Fruit fly (Drosophila melanogaster): Measurements from ENCODE around the gene Rpp30.

Gene Rpp30

dm6 chr2L:286421-286820 is 34.2 kb upstream of the Rpp30 start (continued):
- TF ChIP-seq CG1621 (tag; optimal IDR thresholded peaks at IDR 0.05), result peak; percentile 74
- peak; percentile 90 for TF ChIP-seq vri (GFP tag; optimal IDR thresholded peaks at IDR 0.05)
- peak; percentile 95 for TF ChIP-seq svp (GFP tag)
- TF ChIP-seq CG8319 (GFP tag; optimal IDR thresholded peaks at IDR 0.05), result peak; percentile 44
- peak; percentile 84 for TF ChIP-seq Met (GFP tag; optimal IDR thresholded peaks at IDR 0.05)
- TF ChIP-seq Lpt (GFP tag; optimal IDR thresholded peaks at IDR 0.05), result peak; percentile 8
- no peak for TF ChIP-seq dac (GFP tag; optimal IDR thresholded peaks at IDR 0.05)
- peak; percentile 35; the same call in 1 of the 2 replicates for TF ChIP-seq CG11294 (GFP tag; IDR thresholded peaks at IDR 0.05)
- TF ChIP-seq Sox15 (GFP tag; optimal IDR thresholded peaks at IDR 0.05), result peak; percentile 49
- TF ChIP-seq CG32006 (GFP tag; optimal IDR thresholded peaks at IDR 0.05), result peak; percentile 54
- TF ChIP-seq CG3919 (GFP tag; optimal IDR thresholded peaks at IDR 0.05), result peak; percentile 86
- TF ChIP-seq Ets21C (GFP tag; optimal IDR thresholded peaks at IDR 0.05), result peak; percentile 66
- peak; percentile 80 for TF ChIP-seq pdm3 (GFP tag; optimal IDR thresholded peaks at IDR 0.05)
- TF ChIP-seq CG4318 (GFP tag; optimal IDR thresholded peaks at IDR 0.05), result no peak
- no peak for TF ChIP-seq Smox (GFP tag; optimal IDR thresholded peaks at IDR 0.05)
- TF ChIP-seq Eip78C (GFP tag), result peak; percentile 91
- TF ChIP-seq CG7368 (GFP tag; optimal IDR thresholded peaks at IDR 0.05), result peak; percentile 78
- peak; percentile 92 for TF ChIP-seq Eip93F (GFP tag; optimal IDR thresholded peaks at IDR 0.05)
- peak; percentile 69 for TF ChIP-seq acj6 (GFP tag; optimal IDR thresholded peaks at IDR 0.05)
- peak; percentile 86 for TF ChIP-seq CG16779 (tag; optimal IDR thresholded peaks at IDR 0.05)
- peak; percentile 58 for TF ChIP-seq CG9139 (GFP tag; optimal IDR thresholded peaks at IDR 0.05)
- TF ChIP-seq dsx (GFP tag; optimal IDR thresholded peaks at IDR 0.05; ENCODE audit: poor library complexity, severe bottlenecking), result peak; percentile 88
- peak; percentile 46 for TF ChIP-seq spab (GFP tag; optimal IDR thresholded peaks at IDR 0.05)
- TF ChIP-seq fkh (GFP tag; optimal IDR thresholded peaks at IDR 0.05), result no peak
- TF ChIP-seq CG6854 (GFP tag; optimal IDR thresholded peaks at IDR 0.05), result peak; percentile 86
- TF ChIP-seq esn (GFP tag; optimal IDR thresholded peaks at IDR 0.05), result peak; percentile 88
- TF ChIP-seq CG11762 (GFP tag; optimal IDR thresholded peaks at IDR 0.05; ENCODE audit: insufficient read depth), result peak; percentile 62
- TF ChIP-seq CG34406 (GFP tag; optimal IDR thresholded peaks at IDR 0.05), result peak; percentile 62
- peak; percentile 55 for TF ChIP-seq achi (GFP tag; optimal IDR thresholded peaks at IDR 0.05)
- TF ChIP-seq OdsH (GFP tag; optimal IDR thresholded peaks at IDR 0.05), result peak; percentile 70
- peak; percentile 87 for TF ChIP-seq Sox14 (GFP tag; optimal IDR thresholded peaks at IDR 0.05)
- no peak for TF ChIP-seq Hr38 (GFP tag; optimal IDR thresholded peaks at IDR 0.05)

dm6 chr2L:285596-286023 is 33.4 kb upstream of the Rpp30 start:
- TF ChIP-seq CG1621 (tag; optimal IDR thresholded peaks at IDR 0.05), result peak; percentile 28
- TF ChIP-seq CG15336 (GFP tag; IDR thresholded peaks at IDR 0.05), result no peak
- peak; percentile 31 for TF ChIP-seq Ets96B (tag; optimal IDR thresholded peaks at IDR 0.05)
- no peak for TF ChIP-seq CG6792 (GFP tag; optimal IDR thresholded peaks at IDR 0.05)
- peak; percentile 42 for TF ChIP-seq OdsH (GFP tag; optimal IDR thresholded peaks at IDR 0.05)
- TF ChIP-seq dac (GFP tag; optimal IDR thresholded peaks at IDR 0.05), result no peak
- TF ChIP-seq CG3919 (GFP tag; optimal IDR thresholded peaks at IDR 0.05), result peak; percentile 59
- TF ChIP-seq pdm3 (GFP tag; optimal IDR thresholded peaks at IDR 0.05), result peak; percentile 47
- TF ChIP-seq acj6 (GFP tag; optimal IDR thresholded peaks at IDR 0.05), result peak; percentile 53
- peak; percentile 28 for TF ChIP-seq Ets21C (GFP tag; optimal IDR thresholded peaks at IDR 0.05)
- no peak for TF ChIP-seq spab (GFP tag; optimal IDR thresholded peaks at IDR 0.05)
- TF ChIP-seq lz (GFP tag; optimal IDR thresholded peaks at IDR 0.05), result peak; percentile 48
- TF ChIP-seq fd85E (GFP tag; optimal IDR thresholded peaks at IDR 0.05), result no peak
- TF ChIP-seq esn (GFP tag; optimal IDR thresholded peaks at IDR 0.05), result peak; percentile 61
- peak; percentile 39 for TF ChIP-seq cyc (GFP tag; optimal IDR thresholded peaks at IDR 0.05)
- peak; percentile 6 for TF ChIP-seq CG32006 (GFP tag; optimal IDR thresholded peaks at IDR 0.05)
- TF ChIP-seq CG11762 (GFP tag; optimal IDR thresholded peaks at IDR 0.05; ENCODE audit: insufficient read depth), result no peak
- TF ChIP-seq CG9139 (GFP tag; optimal IDR thresholded peaks at IDR 0.05), result peak; percentile 42
- peak; percentile 35 for TF ChIP-seq CG34406 (GFP tag; optimal IDR thresholded peaks at IDR 0.05)
- TF ChIP-seq topi (GFP tag; optimal IDR thresholded peaks at IDR 0.05), result peak; percentile 45
- peak; percentile 78 for TF ChIP-seq Eip78C (GFP tag)
- TF ChIP-seq Blimp-1 (GFP tag; optimal IDR thresholded peaks at IDR 0.05), result peak; percentile 1
- TF ChIP-seq dsx (GFP tag; optimal IDR thresholded peaks at IDR 0.05; ENCODE audit: poor library complexity, severe bottlenecking), result peak; percentile 43
- no peak for TF ChIP-seq Hr38 (GFP tag; optimal IDR thresholded peaks at IDR 0.05)
- peak; percentile 64 for TF ChIP-seq Sox14 (GFP tag; optimal IDR thresholded peaks at IDR 0.05)
- TF ChIP-seq Hr4 (GFP tag; optimal IDR thresholded peaks at IDR 0.05), result no peak
- TF ChIP-seq ss (GFP tag; optimal IDR thresholded peaks at IDR 0.05), result no peak
- no peak for TF ChIP-seq CG16779 (tag; optimal IDR thresholded peaks at IDR 0.05)
- TF ChIP-seq vri (GFP tag; optimal IDR thresholded peaks at IDR 0.05), result no peak
- no peak for TF ChIP-seq net (GFP tag; optimal IDR thresholded peaks at IDR 0.05)
- TF ChIP-seq CG6854 (GFP tag; optimal IDR thresholded peaks at IDR 0.05), result peak; percentile 60
- no peak for TF ChIP-seq CG11902 (GFP tag; optimal IDR thresholded peaks at IDR 0.05)
- no peak for TF ChIP-seq CG8119 (GFP tag; IDR thresholded peaks at IDR 0.05)
- no peak for TF ChIP-seq Sox15 (GFP tag; optimal IDR thresholded peaks at IDR 0.05)
- no peak for TF ChIP-seq Eip93F (GFP tag; optimal IDR thresholded peaks at IDR 0.05)
- peak; percentile 6 for TF ChIP-seq fkh (GFP tag; optimal IDR thresholded peaks at IDR 0.05)
- no peak for TF ChIP-seq Smox (GFP tag; optimal IDR thresholded peaks at IDR 0.05)
- peak; percentile 47 for TF ChIP-seq achi (GFP tag; optimal IDR thresholded peaks at IDR 0.05)
- TF ChIP-seq salr (GFP tag; optimal IDR thresholded peaks at IDR 0.05), result peak in 1 of 2 experiments; percentile 17
